Worm (Caenorhabditis elegans) whole organism, L4 larva: ENCODE results near the gene nhr-253.

ENCODE experiments used
- F10B5.3 ChIP-seq: sonication (generic microtip); optimal IDR thresholded peaks from 2 replicates; lab custom pipeline; 2016; ENCODE audit warnings: mild to moderate bottlenecking, missing genetic modification characterization, missing compliant biosample characterization
- F37D6.2 ChIP-seq: sonication (generic microtip); optimal IDR thresholded peaks from 2 replicates; lab custom pipeline; 2016; ENCODE audit warnings: mild to moderate bottlenecking, missing genetic modification characterization, missing compliant biosample characterization
- R02D3.7 ChIP-seq: fragments of 150-350 bp; sonication (generic microtip); optimal IDR thresholded peaks from 3 replicates; lab custom pipeline; 2014; ENCODE audit warnings: missing biosample characterization, missing genetic modification characterization
- T20F7.1 ChIP-seq: fragments of 200-800 bp; sonication (Bioruptor generic); optimal IDR thresholded peaks from 2 replicates; lab custom pipeline; 2018; ENCODE audit warnings: mild to moderate bottlenecking, missing genetic modification characterization, missing compliant biosample characterization
- T26A8.4 ChIP-seq: fragments of 200-800 bp; sonication (Bioruptor generic); IDR thresholded peaks from 2 replicates; pipeline ENCODE4 v1.3.6; 2022; ENCODE audit warnings: missing genetic modification characterization, missing compliant biosample characterization
- Y105C5A.15 ChIP-seq: fragments of 200-800 bp; sonication (Bioruptor generic); IDR thresholded peaks from 2 replicates; pipeline ENCODE4 v1.3.6; 2022; ENCODE audit warnings: missing genetic modification characterization, missing compliant biosample characterization
- Y75B8A.6 ChIP-seq: fragments of 200-800 bp; sonication (Bioruptor generic); IDR thresholded peaks from 2 replicates; pipeline ENCODE4 v1.3.6; 2022; ENCODE audit warnings: missing genetic modification reagents, missing genetic modification characterization, missing compliant biosample characterization
- ZK546.5 ChIP-seq, 2 experiments: sonication (generic microtip); optimal IDR thresholded peaks; 2 replicates each; lab custom pipeline; 2017; ENCODE audit warnings: missing biosample characterization in 2 of 2, missing genetic modification characterization in 2 of 2
- aha-1 ChIP-seq: fragments of 150-350 bp; peaks from one replicate; lab custom pipeline; 2014; ENCODE audit warnings: missing biosample characterization, missing genetic modification characterization
- aly-2 ChIP-seq: sonication (generic microtip); optimal IDR thresholded peaks from 2 replicates; lab custom pipeline; 2018; ENCODE audit warnings: missing biosample characterization, missing genetic modification characterization
- attf-4 ChIP-seq: sonication (generic microtip); optimal IDR thresholded peaks from 3 replicates; lab custom pipeline; 2017; ENCODE audit warnings: missing biosample characterization, missing genetic modification characterization
- ceh-20 ChIP-seq: fragments of 200-800 bp; sonication (Bioruptor generic); IDR thresholded peaks from 2 replicates; pipeline ENCODE4 v1.3.6; 2022; ENCODE audit warnings: missing genetic modification reagents, missing genetic modification characterization, missing compliant biosample characterization
- ceh-32 ChIP-seq: sonication (generic microtip); optimal IDR thresholded peaks from 2 replicates; lab custom pipeline; 2016; ENCODE audit warnings: mild to moderate bottlenecking, missing genetic modification characterization, missing compliant biosample characterization; ENCODE audit not compliant: poor library complexity
- ceh-44 ChIP-seq: fragments of 200-800 bp; sonication (Bioruptor generic); IDR thresholded peaks from 2 replicates; pipeline ENCODE4 v1.3.6; 2022; ENCODE audit warnings: missing genetic modification reagents, missing genetic modification characterization, missing compliant biosample characterization
- ceh-62 ChIP-seq: sonication (generic microtip); optimal IDR thresholded peaks from 2 replicates; lab custom pipeline; 2017; ENCODE audit warnings: missing biosample characterization, missing genetic modification characterization
- ceh-82 ChIP-seq: sonication (generic microtip); optimal IDR thresholded peaks from 2 replicates; lab custom pipeline; 2017; ENCODE audit warnings: missing biosample characterization, missing genetic modification characterization
- ces-1 ChIP-seq: fragments of 150-350 bp; sonication (generic microtip); optimal IDR thresholded peaks from 4 replicates; lab custom pipeline; 2014; ENCODE audit warnings: missing biosample characterization, missing genetic modification reagents, missing genetic modification characterization
- daf-12 ChIP-seq: fragments of 150-350 bp; optimal IDR thresholded peaks from 2 replicates; lab custom pipeline; 2014; ENCODE audit warnings: missing biosample characterization, missing genetic modification reagents, missing genetic modification characterization
- daf-16 ChIP-seq, 3 experiments: sonication (generic microtip); optimal IDR thresholded peaks; 2 replicates each; lab custom pipeline; 2016 to 2017; ENCODE audit warnings: missing genetic modification characterization in 3 of 3, missing genetic modification reagents in 3 of 3, mild to moderate bottlenecking in 2 of 3, missing compliant biosample characterization in 2 of 3, missing biosample characterization in 1 of 3, moderate library complexity in 1 of 3
- dmd-6 ChIP-seq: fragments of 200-800 bp; sonication (Bioruptor generic); IDR thresholded peaks from 2 replicates; pipeline ENCODE4 v1.3.6; 2022; ENCODE audit warnings: missing genetic modification reagents, missing genetic modification characterization, missing compliant biosample characterization
- dmd-9 ChIP-seq: fragments of 200-800 bp; sonication (Bioruptor generic); IDR thresholded peaks from 2 replicates; pipeline ENCODE4 v1.3.6; 2022; ENCODE audit warnings: missing genetic modification reagents, missing genetic modification characterization, missing compliant biosample characterization
- dve-1 ChIP-seq: sonication (generic microtip); optimal IDR thresholded peaks from 2 replicates; lab custom pipeline; 2017; ENCODE audit warnings: antibody characterized with exemption, mild to moderate bottlenecking, missing genetic modification characterization, missing compliant biosample characterization; ENCODE audit not compliant: insufficient read depth
- fkh-10 ChIP-seq: fragments of 150-350 bp; optimal IDR thresholded peaks from 2 replicates; lab custom pipeline; 2014; ENCODE audit warnings: missing biosample characterization, missing genetic modification reagents, missing genetic modification characterization
- hlh-11 ChIP-seq: fragments of 200-800 bp; sonication (Bioruptor generic); optimal IDR thresholded peaks from 2 replicates; lab custom pipeline; 2018; ENCODE audit warnings: mild to moderate bottlenecking, missing genetic modification characterization, missing compliant biosample characterization
- hlh-30 ChIP-seq: sonication (generic microtip); optimal IDR thresholded peaks from 2 replicates; lab custom pipeline; 2017; ENCODE audit warnings: antibody characterized with exemption, mild to moderate bottlenecking, missing genetic modification characterization, missing compliant biosample characterization; ENCODE audit not compliant: insufficient read depth
- hmg-1.1 ChIP-seq: fragments of 200-800 bp; sonication (Bioruptor generic); IDR thresholded peaks from 2 replicates; pipeline ENCODE4 v1.3.6; 2022; ENCODE audit warnings: missing genetic modification reagents, missing genetic modification characterization, missing compliant biosample characterization
- jun-1 ChIP-seq: fragments of 150-350 bp; optimal IDR thresholded peaks from 2 replicates; lab custom pipeline; 2014; ENCODE audit warnings: missing biosample characterization, missing genetic modification reagents, missing genetic modification characterization
- lim-7 ChIP-seq: fragments of 200-800 bp; sonication (Bioruptor generic); IDR thresholded peaks from 2 replicates; pipeline ENCODE4 v1.3.6; 2022; ENCODE audit warnings: missing genetic modification characterization, missing compliant biosample characterization
- lin-1 ChIP-seq: fragments of 200-800 bp; sonication (Bioruptor generic); IDR thresholded peaks from 2 replicates; pipeline ENCODE4 v1.3.6; 2022; ENCODE audit warnings: missing genetic modification reagents, missing genetic modification characterization, missing compliant biosample characterization
- lin-29 ChIP-seq: fragments of 200-800 bp; sonication (Bioruptor generic); IDR thresholded peaks from 2 replicates; pipeline ENCODE4 v1.3.6; 2022; ENCODE audit warnings: missing genetic modification reagents, missing genetic modification characterization, missing compliant biosample characterization
- lsy-2 ChIP-seq, 2 experiments: fragments of 150-350 bp in 1 of 2; sonication (generic microtip) in 1 of 2; optimal IDR thresholded peaks; 2 replicates each; lab custom pipeline; 2014 to 2017; ENCODE audit warnings: missing biosample characterization in 2 of 2, missing genetic modification characterization in 2 of 2
- mdl-1 ChIP-seq, 2 experiments: fragments of 150-350 bp in 1 of 2; sonication (generic microtip) in 1 of 2; optimal IDR thresholded peaks; 2 replicates each; lab custom pipeline; 2014 to 2017; ENCODE audit warnings: missing biosample characterization in 2 of 2, missing genetic modification characterization in 2 of 2
- mep-1 ChIP-seq: fragments of 150-350 bp; sonication (generic microtip); optimal IDR thresholded peaks from 3 replicates; lab custom pipeline; 2014; ENCODE audit warnings: missing biosample characterization, missing genetic modification characterization
- mxl-3 ChIP-seq: fragments of 200-800 bp; sonication (Bioruptor generic); optimal IDR thresholded peaks from 2 replicates; lab custom pipeline; 2018; ENCODE audit warnings: mild to moderate bottlenecking, missing genetic modification characterization, missing compliant biosample characterization
- nhr-25 ChIP-seq: sonication (generic microtip); optimal IDR thresholded peaks from 2 replicates; lab custom pipeline; 2017; ENCODE audit warnings: missing genetic modification characterization, mild to moderate bottlenecking, missing compliant biosample characterization, antibody characterized with exemption, moderate library complexity, borderline replicate concordance; ENCODE audit not compliant: insufficient read depth
- nhr-28 ChIP-seq: fragments of 150-350 bp; optimal IDR thresholded peaks from 2 replicates; lab custom pipeline; 2014; ENCODE audit warnings: missing biosample characterization, missing genetic modification characterization
- nhr-41 ChIP-seq: fragments of 200-800 bp; sonication (Bioruptor generic); IDR thresholded peaks from 2 replicates; pipeline ENCODE4 v1.3.6; 2022; ENCODE audit warnings: missing genetic modification reagents, missing genetic modification characterization, missing compliant biosample characterization
- nhr-48 ChIP-seq: sonication (generic microtip); optimal IDR thresholded peaks from 2 replicates; lab custom pipeline; 2016; ENCODE audit warnings: mild to moderate bottlenecking, missing genetic modification characterization, missing compliant biosample characterization
- nhr-76 ChIP-seq: fragments of 150-350 bp; optimal IDR thresholded peaks from 2 replicates; lab custom pipeline; 2014; ENCODE audit warnings: missing biosample characterization, missing genetic modification characterization
- nhr-77 ChIP-seq: fragments of 150-350 bp; optimal IDR thresholded peaks from 2 replicates; lab custom pipeline; 2014; ENCODE audit warnings: missing biosample characterization, missing genetic modification characterization
- pqm-1 ChIP-seq: sonication (generic microtip); optimal IDR thresholded peaks from 2 replicates; lab custom pipeline; 2017; ENCODE audit warnings: missing biosample characterization, missing genetic modification characterization
- rbr-2 ChIP-seq: sonication (generic microtip); optimal IDR thresholded peaks from 2 replicates; lab custom pipeline; 2016; ENCODE audit warnings: missing genotype, missing genetic modification characterization, missing compliant biosample characterization
- snpc-4 ChIP-seq: fragments of 150-350 bp; optimal IDR thresholded peaks from 2 replicates; lab custom pipeline; 2014; ENCODE audit warnings: missing biosample characterization, missing genetic modification characterization
- spr-1 ChIP-seq: sonication (generic microtip); optimal IDR thresholded peaks from 2 replicates; lab custom pipeline; 2016; ENCODE audit warnings: mild to moderate bottlenecking, missing genetic modification characterization, missing compliant biosample characterization
- spr-3 ChIP-seq: fragments of 200-800 bp; sonication (Bioruptor generic); optimal IDR thresholded peaks from 2 replicates; lab custom pipeline; 2018; ENCODE audit warnings: mild to moderate bottlenecking, missing genetic modification characterization, missing compliant biosample characterization
- tra-1 ChIP-seq: fragments of 200-800 bp; sonication (Bioruptor generic); IDR thresholded peaks from 2 replicates; pipeline ENCODE4 v1.3.6; 2022; ENCODE audit warnings: missing genetic modification reagents, missing genetic modification characterization, missing compliant biosample characterization
- unc-130 ChIP-seq: sonication (generic microtip); optimal IDR thresholded peaks from 2 replicates; lab custom pipeline; 2016; ENCODE audit warnings: missing genetic modification reagents, missing genetic modification characterization, missing compliant biosample characterization
- unc-39 ChIP-seq: sonication (generic microtip); optimal IDR thresholded peaks from 2 replicates; lab custom pipeline; 2017; ENCODE audit warnings: missing biosample characterization, missing genetic modification characterization
- zfp-2 ChIP-seq: sonication (generic microtip); optimal IDR thresholded peaks from 2 replicates; lab custom pipeline; 2016; ENCODE audit warnings: mild to moderate bottlenecking, missing genetic modification characterization, missing compliant biosample characterization
- zip-2 ChIP-seq: fragments of 150-350 bp; optimal IDR thresholded peaks from 2 replicates; lab custom pipeline; 2014; ENCODE audit warnings: missing biosample characterization, missing genetic modification characterization
- ztf-11 ChIP-seq: fragments of 150-350 bp; optimal IDR thresholded peaks from 2 replicates; lab custom pipeline; 2014; ENCODE audit warnings: missing biosample characterization, missing genetic modification characterization

Gene nhr-253

ce11 chrV:381227-381950, 15.0 kb upstream of the nhr-253 start, which contains the start of gene ZK6.8 (continued):
- no peak for TF ChIP-seq daf-16 (GFP tag; optimal IDR thresholded peaks at IDR 0.05; lab: Kevin White, UChicago)
- peak; percentile 68 for TF ChIP-seq daf-16 (tag; optimal IDR thresholded peaks at IDR 0.05; lab: Kevin White, UChicago)
- TF ChIP-seq zip-2: no peak
- no peak for TF ChIP-seq mep-1 (tag; lab: Kevin White, UChicago)
- no peak for TF ChIP-seq lin-29 (GFP tag; lab: Robert Waterston, UW)
- TF ChIP-seq snpc-4 (tag; lab: Kevin White, UChicago): no peak
- TF ChIP-seq lin-1 (GFP tag; lab: Robert Waterston, UW): no peak
- peak; percentile 51 for TF ChIP-seq aha-1
- no peak for TF ChIP-seq hmg-1.1
- TF ChIP-seq mxl-3 (GFP tag; lab: Kevin White, UChicago): peak; percentile 91
- peak; percentile 43 for TF ChIP-seq dmd-6 (GFP tag; lab: Robert Waterston, UW)
- no peak for TF ChIP-seq ceh-32
- TF ChIP-seq nhr-25: peak; percentile 36
- TF ChIP-seq ZK546.5 (tag; optimal IDR thresholded peaks at IDR 0.05; lab: Kevin White, UChicago): no peak
- no peak for TF ChIP-seq dmd-9 (GFP tag; lab: Robert Waterston, UW)
- no peak for TF ChIP-seq Y75B8A.6 (GFP tag; lab: Robert Waterston, UW)
- no peak for TF ChIP-seq attf-4
- TF ChIP-seq spr-1 (tag; lab: Kevin White, UChicago): no peak
- peak; percentile 88 for TF ChIP-seq nhr-48 (tag; lab: Kevin White, UChicago)
- no peak for TF ChIP-seq R02D3.7 (tag; lab: Kevin White, UChicago)
- TF ChIP-seq zfp-2 (tag; lab: Kevin White, UChicago): no peak
- TF ChIP-seq nhr-77 (tag; lab: Kevin White, UChicago): no peak
- peak; percentile 87 for TF ChIP-seq nhr-28
- no peak for TF ChIP-seq nhr-41 (GFP tag; lab: Robert Waterston, UW)
- no peak for TF ChIP-seq unc-130 (GFP tag; lab: Kevin White, UChicago)
- TF ChIP-seq jun-1 (tag; lab: Kevin White, UChicago): no peak
- no peak for TF ChIP-seq lim-7 (GFP tag; lab: Robert Waterston, UW)
- TF ChIP-seq nhr-76 (tag; lab: Kevin White, UChicago): no peak
- TF ChIP-seq F10B5.3 (tag; lab: Kevin White, UChicago): no peak
- no peak for TF ChIP-seq rbr-2 (tag; lab: Kevin White, UChicago)
- no peak for TF ChIP-seq tra-1 (GFP tag; lab: Robert Waterston, UW)
- TF ChIP-seq ceh-20 (GFP tag; lab: Robert Waterston, UW): no peak
- TF ChIP-seq T20F7.1 (GFP tag; lab: Kevin White, UChicago): no peak
- peak; percentile 48 for TF ChIP-seq dve-1 (tag; lab: Kevin White, UChicago)
- peak; percentile 6 for TF ChIP-seq pqm-1 (tag; lab: Kevin White, UChicago)
- no peak for TF ChIP-seq ceh-62 (tag; lab: Kevin White, UChicago)
- TF ChIP-seq ztf-11: no peak
- TF ChIP-seq ces-1: no peak
- no peak for TF ChIP-seq ceh-44 (GFP tag; lab: Robert Waterston, UW)
- peak; percentile 73 for TF ChIP-seq hlh-30 (tag; lab: Kevin White, UChicago)
- no peak for TF ChIP-seq F37D6.2 (tag; lab: Kevin White, UChicago)
- no peak for TF ChIP-seq unc-39 (tag; lab: Kevin White, UChicago)
- TF ChIP-seq ceh-82: no peak
- no peak for TF ChIP-seq aly-2 (tag; lab: Kevin White, UChicago)
- TF ChIP-seq hlh-11 (tag; lab: Kevin White, UChicago): peak; percentile 87
- peak in 1 of 2 experiments; percentile 33 for TF ChIP-seq lsy-2 (tag; optimal IDR thresholded peaks at IDR 0.05; lab: Kevin White, UChicago)
- no peak for TF ChIP-seq Y105C5A.15
- no peak for TF ChIP-seq daf-12 (tag; lab: Kevin White, UChicago)
- no peak for TF ChIP-seq fkh-10 (GFP tag; lab: Kevin White, UChicago)
- TF ChIP-seq mdl-1 (tag; optimal IDR thresholded peaks at IDR 0.05; lab: Kevin White, UChicago): peak; percentile 45 to 88
- no peak for TF ChIP-seq spr-3 (GFP tag; lab: Kevin White, UChicago)
- no peak for TF ChIP-seq T26A8.4 (GFP tag; lab: Robert Waterston, UW)
